Worm (Caenorhabditis elegans) whole organism, L4 larva: ENCODE data around the gene dct-5.

ENCODE experiments used
- F10B5.3 ChIP-seq: sonication (generic microtip); optimal IDR thresholded peaks from 2 replicates; lab custom pipeline; 2016; ENCODE audit warnings: mild to moderate bottlenecking, missing genetic modification characterization, missing compliant biosample characterization
- F37D6.2 ChIP-seq: sonication (generic microtip); optimal IDR thresholded peaks from 2 replicates; lab custom pipeline; 2016; ENCODE audit warnings: mild to moderate bottlenecking, missing genetic modification characterization, missing compliant biosample characterization
- R02D3.7 ChIP-seq: fragments of 150-350 bp; sonication (generic microtip); optimal IDR thresholded peaks from 3 replicates; lab custom pipeline; 2014; ENCODE audit warnings: missing biosample characterization, missing genetic modification characterization
- T20F7.1 ChIP-seq: fragments of 200-800 bp; sonication (Bioruptor generic); optimal IDR thresholded peaks from 2 replicates; lab custom pipeline; 2018; ENCODE audit warnings: mild to moderate bottlenecking, missing genetic modification characterization, missing compliant biosample characterization
- T26A8.4 ChIP-seq: fragments of 200-800 bp; sonication (Bioruptor generic); IDR thresholded peaks from 2 replicates; pipeline ENCODE4 v1.3.6; 2022; ENCODE audit warnings: missing genetic modification characterization, missing compliant biosample characterization
- Y48G9A.11 ChIP-seq: fragments of 200-800 bp; sonication (Bioruptor generic); IDR thresholded peaks from 2 replicates; pipeline ENCODE4 v1.3.6; 2022; ENCODE audit warnings: missing genetic modification reagents, missing genetic modification characterization, missing compliant biosample characterization
- Y5F2A.4 ChIP-seq: fragments of 200-800 bp; sonication (Bioruptor generic); optimal IDR thresholded peaks from 2 replicates; lab custom pipeline; 2018; ENCODE audit warnings: mild to moderate bottlenecking, missing genetic modification characterization, missing compliant biosample characterization
- ZK546.5 ChIP-seq, 2 experiments: sonication (generic microtip); optimal IDR thresholded peaks; 2 replicates each; lab custom pipeline; 2017; ENCODE audit warnings: missing biosample characterization in 2 of 2, missing genetic modification characterization in 2 of 2
- aha-1 ChIP-seq: fragments of 150-350 bp; peaks from one replicate; lab custom pipeline; 2014; ENCODE audit warnings: missing biosample characterization, missing genetic modification characterization
- arid-1 ChIP-seq: fragments of 200-800 bp; sonication (Bioruptor generic); conservative IDR thresholded peaks from 2 replicates; pipeline ENCODE4 v1.3.6; 2022; ENCODE audit warnings: missing genetic modification reagents, missing genetic modification characterization, missing compliant biosample characterization
- attf-4 ChIP-seq: sonication (generic microtip); optimal IDR thresholded peaks from 3 replicates; lab custom pipeline; 2017; ENCODE audit warnings: missing biosample characterization, missing genetic modification characterization
- ceh-82 ChIP-seq: sonication (generic microtip); optimal IDR thresholded peaks from 2 replicates; lab custom pipeline; 2017; ENCODE audit warnings: missing biosample characterization, missing genetic modification characterization
- ctbp-1 ChIP-seq: fragments of 200-800 bp; sonication (Bioruptor generic); IDR thresholded peaks from 2 replicates; pipeline ENCODE4 v1.3.6; 2022; ENCODE audit warnings: missing genetic modification reagents, missing genetic modification characterization, missing compliant biosample characterization
- daf-19 ChIP-seq: fragments of 200-800 bp; sonication (Bioruptor generic); conservative IDR thresholded peaks from 2 replicates; pipeline ENCODE4 v1.3.6; 2022; ENCODE audit warnings: missing genetic modification characterization, missing compliant biosample characterization
- dmd-8 ChIP-seq: fragments of 200-800 bp; sonication (Bioruptor generic); IDR thresholded peaks from 2 replicates; pipeline ENCODE4 v1.3.6; 2022; ENCODE audit warnings: missing genetic modification characterization, missing compliant biosample characterization
- duxl-1 ChIP-seq: sonication (generic microtip); optimal IDR thresholded peaks from 2 replicates; lab custom pipeline; 2016; ENCODE audit warnings: mild to moderate bottlenecking, missing genetic modification characterization, moderate library complexity, missing compliant biosample characterization; ENCODE audit not compliant: poor library complexity
- dve-1 ChIP-seq: sonication (generic microtip); optimal IDR thresholded peaks from 2 replicates; lab custom pipeline; 2017; ENCODE audit warnings: antibody characterized with exemption, mild to moderate bottlenecking, missing genetic modification characterization, missing compliant biosample characterization; ENCODE audit not compliant: insufficient read depth
- egl-27 ChIP-seq: sonication (generic microtip); optimal IDR thresholded peaks from 3 replicates; lab custom pipeline; 2017; ENCODE audit warnings: missing biosample characterization, missing genetic modification reagents, missing genetic modification characterization
- gei-8 ChIP-seq: fragments of 200-800 bp; sonication (Bioruptor generic); optimal IDR thresholded peaks from 2 replicates; lab custom pipeline; 2018; ENCODE audit warnings: mild to moderate bottlenecking, missing genetic modification characterization, missing compliant biosample characterization
- hlh-11 ChIP-seq: fragments of 200-800 bp; sonication (Bioruptor generic); optimal IDR thresholded peaks from 2 replicates; lab custom pipeline; 2018; ENCODE audit warnings: mild to moderate bottlenecking, missing genetic modification characterization, missing compliant biosample characterization
- hlh-30 ChIP-seq: sonication (generic microtip); optimal IDR thresholded peaks from 2 replicates; lab custom pipeline; 2017; ENCODE audit warnings: antibody characterized with exemption, mild to moderate bottlenecking, missing genetic modification characterization, missing compliant biosample characterization; ENCODE audit not compliant: insufficient read depth
- hmg-1.1 ChIP-seq: fragments of 200-800 bp; sonication (Bioruptor generic); IDR thresholded peaks from 2 replicates; pipeline ENCODE4 v1.3.6; 2022; ENCODE audit warnings: missing genetic modification reagents, missing genetic modification characterization, missing compliant biosample characterization
- jun-1 ChIP-seq: fragments of 150-350 bp; optimal IDR thresholded peaks from 2 replicates; lab custom pipeline; 2014; ENCODE audit warnings: missing biosample characterization, missing genetic modification reagents, missing genetic modification characterization
- lir-3 ChIP-seq: sonication (generic microtip); optimal IDR thresholded peaks from 2 replicates; lab custom pipeline; 2016; ENCODE audit warnings: mild to moderate bottlenecking, missing genetic modification characterization, missing compliant biosample characterization
- lsy-2 ChIP-seq, 2 experiments: fragments of 150-350 bp in 1 of 2; sonication (generic microtip) in 1 of 2; optimal IDR thresholded peaks; 2 replicates each; lab custom pipeline; 2014 to 2017; ENCODE audit warnings: missing biosample characterization in 2 of 2, missing genetic modification characterization in 2 of 2
- madf-9 ChIP-seq: fragments of 200-800 bp; sonication (Bioruptor generic); conservative IDR thresholded peaks from 2 replicates; pipeline ENCODE4 v1.3.6; 2022; ENCODE audit warnings: missing genetic modification reagents, missing genetic modification characterization, missing compliant biosample characterization
- mdl-1 ChIP-seq, 2 experiments: fragments of 150-350 bp in 1 of 2; sonication (generic microtip) in 1 of 2; optimal IDR thresholded peaks; 2 replicates each; lab custom pipeline; 2014 to 2017; ENCODE audit warnings: missing biosample characterization in 2 of 2, missing genetic modification characterization in 2 of 2
- mep-1 ChIP-seq: fragments of 150-350 bp; sonication (generic microtip); optimal IDR thresholded peaks from 3 replicates; lab custom pipeline; 2014; ENCODE audit warnings: missing biosample characterization, missing genetic modification characterization
- mes-2 ChIP-seq: sonication (generic microtip); optimal IDR thresholded peaks from 2 replicates; lab custom pipeline; 2016; ENCODE audit warnings: missing genotype, mild to moderate bottlenecking, missing genetic modification characterization, missing compliant biosample characterization; ENCODE audit not compliant: poor library complexity, severe bottlenecking
- nhr-102 ChIP-seq: sonication (generic microtip); optimal IDR thresholded peaks from 2 replicates; lab custom pipeline; 2016; ENCODE audit warnings: mild to moderate bottlenecking, missing genetic modification characterization, moderate library complexity, missing compliant biosample characterization
- nhr-11 ChIP-seq: fragments of 150-350 bp; optimal IDR thresholded peaks from 2 replicates; lab custom pipeline; 2014; ENCODE audit warnings: missing biosample characterization, missing genetic modification characterization
- nhr-111 ChIP-seq: fragments of 200-800 bp; sonication (Bioruptor generic); optimal IDR thresholded peaks from 2 replicates; lab custom pipeline; 2018; ENCODE audit warnings: mild to moderate bottlenecking, missing genetic modification characterization, missing compliant biosample characterization
- nhr-25 ChIP-seq: sonication (generic microtip); optimal IDR thresholded peaks from 2 replicates; lab custom pipeline; 2017; ENCODE audit warnings: missing genetic modification characterization, mild to moderate bottlenecking, missing compliant biosample characterization, antibody characterized with exemption, moderate library complexity, borderline replicate concordance; ENCODE audit not compliant: insufficient read depth
- nhr-28 ChIP-seq: fragments of 150-350 bp; optimal IDR thresholded peaks from 2 replicates; lab custom pipeline; 2014; ENCODE audit warnings: missing biosample characterization, missing genetic modification characterization
- nhr-41 ChIP-seq: fragments of 200-800 bp; sonication (Bioruptor generic); IDR thresholded peaks from 2 replicates; pipeline ENCODE4 v1.3.6; 2022; ENCODE audit warnings: missing genetic modification reagents, missing genetic modification characterization, missing compliant biosample characterization
- nhr-48 ChIP-seq: sonication (generic microtip); optimal IDR thresholded peaks from 2 replicates; lab custom pipeline; 2016; ENCODE audit warnings: mild to moderate bottlenecking, missing genetic modification characterization, missing compliant biosample characterization
- pha-4 ChIP-seq, 2 experiments: fragments of 150-350 bp in 1 of 2; fragments of 200-800 bp in 1 of 2; sonication (Bioruptor generic) in 1 of 2; IDR thresholded peaks in 1 of 2; optimal IDR thresholded peaks in 1 of 2; 2 replicates each; pipeline versions ENCODE4 v1.3.6 to Lab custom; 2014 to 2022; ENCODE audit warnings: missing genetic modification characterization in 2 of 2, missing genetic modification reagents in 2 of 2, missing biosample characterization in 1 of 2, missing compliant biosample characterization in 1 of 2
- rbr-2 ChIP-seq: sonication (generic microtip); optimal IDR thresholded peaks from 2 replicates; lab custom pipeline; 2016; ENCODE audit warnings: missing genotype, missing genetic modification characterization, missing compliant biosample characterization
- set-16 ChIP-seq: fragments of 200-800 bp; sonication (Bioruptor generic); IDR thresholded peaks from 2 replicates; pipeline ENCODE4 v1.3.6; 2022; ENCODE audit warnings: missing genetic modification reagents, missing genetic modification characterization, missing compliant biosample characterization
- snpc-4 ChIP-seq: fragments of 150-350 bp; optimal IDR thresholded peaks from 2 replicates; lab custom pipeline; 2014; ENCODE audit warnings: missing biosample characterization, missing genetic modification characterization
- spr-1 ChIP-seq: sonication (generic microtip); optimal IDR thresholded peaks from 2 replicates; lab custom pipeline; 2016; ENCODE audit warnings: mild to moderate bottlenecking, missing genetic modification characterization, missing compliant biosample characterization
- tag-97 ChIP-seq: fragments of 200-800 bp; sonication (Bioruptor generic); IDR thresholded peaks from 2 replicates; pipeline ENCODE4 v1.3.6; 2022; ENCODE audit warnings: missing genetic modification characterization, missing compliant biosample characterization
- unc-130 ChIP-seq: sonication (generic microtip); optimal IDR thresholded peaks from 2 replicates; lab custom pipeline; 2016; ENCODE audit warnings: missing genetic modification reagents, missing genetic modification characterization, missing compliant biosample characterization
- unc-39 ChIP-seq: sonication (generic microtip); optimal IDR thresholded peaks from 2 replicates; lab custom pipeline; 2017; ENCODE audit warnings: missing biosample characterization, missing genetic modification characterization
- unc-62 ChIP-seq, 3 experiments: fragments of 150-350 bp in 1 of 3; sonication (generic microtip); optimal IDR thresholded peaks in 2 of 3; peaks in 1 of 3; 1 replicate in 1 of 3; 2 replicates in 2 of 3; lab custom pipeline; 2014 to 2017; ENCODE audit warnings: missing biosample characterization in 3 of 3, missing genetic modification characterization in 3 of 3, missing genetic modification reagents in 3 of 3, missing genotype in 1 of 3
- zip-11 ChIP-seq: fragments of 200-800 bp; sonication (Bioruptor generic); IDR thresholded peaks from 2 replicates; pipeline ENCODE4 v1.3.6; 2022; ENCODE audit warnings: missing genetic modification characterization, missing compliant biosample characterization

The dct-5 gene

ce11 chrII:5463692-5464300, 27.1 kb upstream of the dct-5 start:
- TF ChIP-seq rbr-2: no peak
- no peak for TF ChIP-seq zip-11 (GFP tag; lab: Robert Waterston, UW)
- no peak for TF ChIP-seq dve-1 (tag; lab: Kevin White, UChicago)
- no peak for TF ChIP-seq jun-1 (tag; lab: Kevin White, UChicago)
- TF ChIP-seq daf-19 (GFP tag; lab: Robert Waterston, UW): no peak
- no peak for TF ChIP-seq mdl-1 (tag; optimal IDR thresholded peaks at IDR 0.05; lab: Kevin White, UChicago)
- no peak for TF ChIP-seq spr-1
- no peak for TF ChIP-seq nhr-41 (GFP tag; lab: Robert Waterston, UW)
- no peak for TF ChIP-seq F10B5.3 (tag; lab: Kevin White, UChicago)
- no peak for TF ChIP-seq unc-39 (tag; lab: Kevin White, UChicago)
- no peak for TF ChIP-seq snpc-4 (tag; lab: Kevin White, UChicago)
- peak; percentile 10 for TF ChIP-seq hlh-30 (tag; lab: Kevin White, UChicago)
- TF ChIP-seq ZK546.5 (tag; optimal IDR thresholded peaks at IDR 0.05; lab: Kevin White, UChicago): no peak
- peak; percentile 21 for TF ChIP-seq nhr-11 (tag; lab: Kevin White, UChicago)
- no peak for TF ChIP-seq attf-4 (tag; lab: Kevin White, UChicago)
- TF ChIP-seq arid-1 (GFP tag; lab: Robert Waterston, UW): no peak
- TF ChIP-seq hlh-11 (tag; lab: Kevin White, UChicago): peak; percentile 40
- no peak for TF ChIP-seq egl-27 (tag; lab: Kevin White, UChicago)
- 0 out of 2 replicates have a peak, but pooled peaks have one; percentile 32 for TF ChIP-seq hmg-1.1 (GFP tag; lab: Robert Waterston, UW)
- TF ChIP-seq unc-62 (GFP tag; optimal IDR thresholded peaks at IDR 0.05 in 1 of 2; lab: Kevin White, UChicago): peak in 1 of 2 experiments; percentile 56
- no peak for TF ChIP-seq unc-62 (tag; optimal IDR thresholded peaks at IDR 0.05; lab: Kevin White, UChicago)
- TF ChIP-seq nhr-28: peak; percentile 48
- no peak for TF ChIP-seq duxl-1 (tag; lab: Kevin White, UChicago)
- TF ChIP-seq nhr-102: no peak
- peak; percentile 13 for TF ChIP-seq mep-1
- TF ChIP-seq T26A8.4: no peak
- TF ChIP-seq lsy-2 (tag; optimal IDR thresholded peaks at IDR 0.05; lab: Kevin White, UChicago): peak in 1 of 2 experiments; percentile 10
- no peak for TF ChIP-seq Y48G9A.11 (GFP tag; lab: Robert Waterston, UW)
- no peak for TF ChIP-seq nhr-111

- TF ChIP-seq nhr-11 (tag; lab: Kevin White, UChicago) (no peak), spr-1 (no peak), aha-1 (tag; lab: Kevin White, UChicago) (peak; percentile 6), ctbp-1 (GFP tag; lab: Robert Waterston, UW) (no peak), mep-1 (peak; percentile 29), duxl-1 (tag; lab: Kevin White, UChicago) (no peak), pha-4 (GFP tag; IDR thresholded peaks at IDR 0.05; lab: Robert Waterston, UW) (no peak), pha-4 (tag; optimal IDR thresholded peaks at IDR 0.05; lab: Kevin White, UChicago) (peak; percentile 20), ZK546.5 (tag; optimal IDR thresholded peaks at IDR 0.05; lab: Kevin White, UChicago) (no peak), dmd-8 (GFP tag; lab: Robert Waterston, UW) (no peak), egl-27 (tag; lab: Kevin White, UChicago) (no peak), rbr-2 (no peak), nhr-25 (tag; lab: Kevin White, UChicago) (no peak), hlh-30 (tag; lab: Kevin White, UChicago) (peak; percentile 14), nhr-48 (no peak), tag-97 (GFP tag; lab: Robert Waterston, UW) (no peak), lir-3 (tag; lab: Kevin White, UChicago) (no peak), madf-9 (GFP tag; lab: Robert Waterston, UW) (no peak), mes-2 (peak; percentile 45), hlh-11 (tag; lab: Kevin White, UChicago) (peak; percentile 64), T20F7.1 (no peak), F37D6.2 (tag; lab: Kevin White, UChicago) (no peak), ceh-82 (tag; lab: Kevin White, UChicago) (no peak), unc-62 (GFP tag; optimal IDR thresholded peaks at IDR 0.05 in 1 of 2; lab: Kevin White, UChicago) (peak in 1 of 2 experiments; percentile 75), unc-62 (tag; optimal IDR thresholded peaks at IDR 0.05; lab: Kevin White, UChicago) (no peak), unc-130 (GFP tag; lab: Kevin White, UChicago) (no peak), Y5F2A.4 (GFP tag; lab: Kevin White, UChicago) (no peak), R02D3.7 (tag; lab: Kevin White, UChicago) (no peak), gei-8 (no peak), set-16 (no peak), dve-1 (tag; lab: Kevin White, UChicago) (peak; percentile 38)
Measured at ce11 chrII:5460911-5461310, 24.2 kb upstream of the dct-5 start.
